Fruit fly (Drosophila melanogaster): Measurements from ENCODE around the gene CG7246.
A peak's percentile ranks its signal among the peaks of the same experiment; 100 is the strongest.

The CG7246 gene

DNA sequence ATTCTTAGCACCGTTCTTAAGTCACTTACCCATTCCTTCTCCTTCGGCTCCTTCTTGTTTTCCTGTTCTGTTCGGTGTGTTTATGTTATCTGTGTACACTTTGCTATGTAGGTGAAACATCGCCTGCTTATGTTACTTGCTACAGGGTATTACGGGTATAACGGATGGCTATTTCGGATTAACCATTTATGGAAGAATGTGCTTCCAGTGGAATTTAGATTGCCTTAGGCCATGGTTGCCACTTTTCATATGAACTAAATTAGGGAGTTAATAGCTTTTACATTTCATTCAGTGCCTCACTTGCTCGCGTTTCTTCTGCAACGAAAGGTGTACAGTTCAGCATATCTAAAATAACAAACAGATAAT is 32.5 kb downstream of the CG7246 start (continued):
- TF ChIP-seq Hr3 (GFP tag; optimal IDR thresholded peaks at IDR 0.05) (no peak), gcm2 (GFP tag; optimal IDR thresholded peaks at IDR 0.05) (no peak), HLH4C (GFP tag; IDR thresholded peaks at IDR 0.05; ENCODE audit: partially characterized antibody) (no peak), toy (GFP tag; IDR thresholded peaks at IDR 0.05) (no peak), tx (GFP tag; optimal IDR thresholded peaks at IDR 0.05) (no peak), maf-S (GFP tag; optimal IDR thresholded peaks at IDR 0.05) (no peak), CG10462 (GFP tag; optimal IDR thresholded peaks at IDR 0.05) (no peak), Side (GFP tag; optimal IDR thresholded peaks at IDR 0.05) (no peak), CG12104 (GFP tag; optimal IDR thresholded peaks at IDR 0.05) (no peak), HmgD (GFP tag; optimal IDR thresholded peaks at IDR 0.05) (no peak), CG9437 (GFP tag; optimal IDR thresholded peaks at IDR 0.05) (peak; percentile 13), E2f1 (GFP tag; IDR thresholded peaks at IDR 0.05) (no peak), nom (GFP tag; optimal IDR thresholded peaks at IDR 0.05) (no peak), CG6175 (GFP tag; IDR thresholded peaks at IDR 0.05) (no peak), wor (GFP tag; IDR thresholded peaks at IDR 0.05) (no peak), Dbx (GFP tag; IDR thresholded peaks at IDR 0.05) (no peak), CG2116 (GFP tag; optimal IDR thresholded peaks at IDR 0.05) (no peak), rib (GFP tag; IDR thresholded peaks at IDR 0.05) (no peak), klu (GFP tag; IDR thresholded peaks at IDR 0.05) (no peak), CG14860 (GFP tag; IDR thresholded peaks at IDR 0.05; ENCODE audit: partially characterized antibody) (no peak), CG2889 (GFP tag; IDR thresholded peaks at IDR 0.05) (no peak), chinmo (GFP tag; IDR thresholded peaks at IDR 0.05; ENCODE audit: partially characterized antibody) (no peak), Trl (optimal IDR thresholded peaks at IDR 0.05) (no peak), Trl (GFP tag; optimal IDR thresholded peaks at IDR 0.05) (no peak), Asciz (GFP tag; optimal IDR thresholded peaks at IDR 0.05) (no peak), Rfx (GFP tag; IDR thresholded peaks at IDR 0.05) (no peak), CG15479 (GFP tag; optimal IDR thresholded peaks at IDR 0.05) (no peak), tap (tag; optimal IDR thresholded peaks at IDR 0.05) (no peak), CG12155 (GFP tag; optimal IDR thresholded peaks at IDR 0.05) (no peak), CG16779 (GFP tag; IDR thresholded peaks at IDR 0.05) (no peak), HHEX (GFP tag; optimal IDR thresholded peaks at IDR 0.05) (no peak), her (GFP tag; optimal IDR thresholded peaks at IDR 0.05) (no peak), CG15073 (GFP tag; optimal IDR thresholded peaks at IDR 0.05) (no peak), lbe (GFP tag; optimal IDR thresholded peaks at IDR 0.05) (no peak), oc (tag; optimal IDR thresholded peaks at IDR 0.05) (no peak), CG15696 (tag; optimal IDR thresholded peaks at IDR 0.05) (peak; percentile 22), sob (GFP tag; IDR thresholded peaks at IDR 0.05) (no peak), kni (GFP tag; optimal IDR thresholded peaks at IDR 0.05) (peak; percentile 75), CG2129 (GFP tag; IDR thresholded peaks at IDR 0.05; ENCODE audit: partially characterized antibody) (no peak), CG16815 (GFP tag; optimal IDR thresholded peaks at IDR 0.05) (peak; percentile 19), CG18262 (tag; optimal IDR thresholded peaks at IDR 0.05) (peak; percentile 2), Hr78 (GFP tag; optimal IDR thresholded peaks at IDR 0.05) (peak in 1 of 2 experiments; percentile 76), CG17328 (GFP tag; IDR thresholded peaks at IDR 0.05) (no peak), zfh1 (GFP tag; IDR thresholded peaks at IDR 0.05) (0 out of 3 replicates have a peak, but pooled peaks have one; percentile 32), CG33557 (GFP tag; optimal IDR thresholded peaks at IDR 0.05) (no peak), unpg (GFP tag; optimal IDR thresholded peaks at IDR 0.05) (no peak), Ssrp (tag; optimal IDR thresholded peaks at IDR 0.05) (peak; percentile 23), Blimp-1 (GFP tag; optimal IDR thresholded peaks at IDR 0.05) (no peak), h (optimal IDR thresholded peaks at IDR 0.05) (no peak), CG12769 (tag; optimal IDR thresholded peaks at IDR 0.05) (no peak), BEAF-32 (GFP tag; optimal IDR thresholded peaks at IDR 0.05) (no peak)
